Fruit fly (Drosophila melanogaster) Kc167 (cell line): ENCODE data around the gene Ykt6.

ENCODE experiments used
- Myc ChIP-seq: fragments of >200 bp; optimal IDR thresholded peaks from 2 replicates; lab custom pipeline; 2017; ENCODE audit warnings: missing external identifiers
- Sin3A ChIP-seq: fragments of >200 bp; optimal IDR thresholded peaks from 2 replicates; lab custom pipeline; 2018; ENCODE audit warnings: missing external identifiers
- h ChIP-seq: fragments of >200 bp; optimal IDR thresholded peaks from 3 replicates; lab custom pipeline; 2018; ENCODE audit warnings: missing external identifiers
- insv ChIP-seq: fragments of >200 bp; optimal IDR thresholded peaks from 3 replicates; lab custom pipeline; 2018; ENCODE audit warnings: missing external identifiers
- psq ChIP-seq: fragments of >200 bp; optimal IDR thresholded peaks from 2 replicates; lab custom pipeline; 2017; ENCODE audit warnings: missing external identifiers

DNA sequence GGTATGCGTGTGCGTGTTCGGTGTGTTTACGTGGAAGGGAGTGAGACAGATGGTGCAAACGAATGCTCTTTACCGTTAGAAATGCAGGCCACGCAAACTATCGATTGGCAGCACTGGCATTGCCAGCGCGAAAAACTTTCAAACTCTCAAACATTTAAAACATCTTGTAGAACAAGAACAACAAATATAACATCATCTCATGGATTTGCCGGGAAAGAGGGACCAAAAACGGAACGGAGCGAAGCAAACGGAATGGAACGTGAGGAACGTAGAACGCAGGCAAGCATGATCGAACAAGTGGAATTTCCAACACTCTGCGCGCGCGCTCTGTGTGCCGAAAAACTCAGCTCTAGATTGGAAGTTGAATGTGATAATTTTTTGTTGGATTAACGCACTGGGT lies 39.3 kb downstream of the Ykt6 start:
- TF ChIP-seq Myc (lab: Kevin White, UChicago) (no peak), psq (lab: Kevin White, UChicago) (no peak), h (no peak), Sin3A (lab: Kevin White, UChicago) (no peak), insv (no peak)
